Worm (Caenorhabditis elegans): Measurements from ENCODE around the gene nmad-1.

The nmad-1 gene

DNA sequence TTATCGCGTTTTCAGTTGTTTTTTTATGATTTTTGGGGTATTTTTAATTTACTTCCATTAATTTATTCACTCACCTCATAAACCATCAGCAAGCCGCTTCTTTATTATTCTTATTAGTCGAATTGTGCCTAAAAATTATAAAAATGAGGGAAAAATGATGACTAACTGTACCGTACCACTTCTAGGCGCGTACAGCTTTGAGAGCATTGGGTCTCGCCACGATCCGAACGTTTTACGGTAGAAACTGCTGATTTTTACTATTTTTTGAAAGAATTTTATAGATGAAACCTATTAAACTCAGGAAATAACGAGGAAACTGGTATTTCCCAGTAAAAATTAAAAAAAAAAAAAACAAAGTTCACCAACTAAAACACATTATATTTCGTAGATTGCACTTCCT, 11.7 kb downstream of the nmad-1 start, which contains the start of gene D1044.6:
Gene D1044.6, minus strand, starts transcription at position 128 of the 400 bp plus-strand sequence.
- TF ChIP-seq sptf-1 (tag; optimal IDR thresholded peaks at IDR 0.05) (no peak), fkh-10 (GFP tag; optimal IDR thresholded peaks at IDR 0.05) (no peak), pax-3 (tag; optimal IDR thresholded peaks at IDR 0.05) (no peak), nhr-20 (tag; optimal IDR thresholded peaks at IDR 0.05) (no peak), skn-1 (tag; optimal IDR thresholded peaks at IDR 0.05) (no peak), ces-1 (GFP tag; optimal IDR thresholded peaks at IDR 0.05) (no peak), unc-62 (GFP tag; optimal IDR thresholded peaks at IDR 0.05) (no peak), nhr-76 (tag; optimal IDR thresholded peaks at IDR 0.05) (no peak), nhr-90 (tag; optimal IDR thresholded peaks at IDR 0.05; ENCODE audit: poor library complexity) (no peak), fos-1 (tag; optimal IDR thresholded peaks at IDR 0.05) (no peak), sup-37 (GFP tag; optimal IDR thresholded peaks at IDR 0.05) (no peak), nhr-77 (tag; optimal IDR thresholded peaks at IDR 0.05) (no peak), ceh-90 (tag; optimal IDR thresholded peaks at IDR 0.05) (no peak), C34B4.2 (tag; optimal IDR thresholded peaks at IDR 0.05) (no peak), tbx-2 (tag; optimal IDR thresholded peaks at IDR 0.05) (no peak), mab-9 (GFP tag; IDR thresholded peaks at IDR 0.05) (no peak)

DNA sequence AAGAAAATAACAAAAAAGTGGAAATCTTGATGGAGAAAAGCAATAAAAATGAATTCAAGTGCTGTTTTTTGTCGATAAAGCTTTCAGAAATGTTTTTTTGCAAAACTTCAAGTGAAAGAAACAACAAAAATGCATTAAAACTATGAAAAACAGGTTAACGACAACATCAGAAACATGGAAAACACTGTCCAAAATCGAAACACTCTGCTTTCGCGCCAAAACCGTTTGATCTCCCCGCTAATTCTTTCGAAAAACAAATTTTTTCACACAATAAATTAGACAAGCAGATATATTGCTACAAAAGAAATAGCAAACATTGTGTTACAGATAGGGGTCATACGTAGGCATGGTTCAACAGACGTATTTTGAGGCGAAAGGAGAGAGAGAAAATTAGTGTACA, 13.0 kb downstream of the nmad-1 start:
- no peak for TF ChIP-seq isw-1 (GFP tag; IDR thresholded peaks at IDR 0.05)
- TF ChIP-seq blmp-1 (tag; optimal IDR thresholded peaks at IDR 0.05), result peak; percentile 24
- peak in 2 of 3 experiments; percentile 5 to 7 for TF ChIP-seq dpl-1 (GFP tag; optimal IDR thresholded peaks at IDR 0.05)

DNA sequence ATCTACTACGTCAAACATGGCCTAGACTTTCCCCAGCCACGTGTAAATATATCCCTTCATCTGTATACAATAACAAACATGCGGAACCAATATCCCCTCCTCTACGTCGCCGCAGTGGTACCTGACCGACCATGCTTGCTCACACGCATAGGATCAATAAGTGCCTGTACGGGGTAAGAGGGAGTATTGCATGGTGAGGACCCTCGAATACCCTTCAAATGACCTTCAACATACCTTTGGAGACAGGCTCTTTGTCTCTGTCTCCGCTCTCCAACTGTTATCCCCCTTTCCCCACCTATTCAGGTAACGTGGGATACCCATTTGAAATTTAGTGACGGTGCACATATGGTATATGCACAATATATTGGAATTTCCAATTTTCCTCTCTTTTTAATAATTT, 28.8 kb downstream of the nmad-1 start, which contains the start of gene dex-1:
Gene dex-1, plus strand, starts transcription at position 132 of the 400 bp plus-strand sequence.
- TF ChIP-seq mdl-1 (tag; optimal IDR thresholded peaks at IDR 0.05), result no peak
- TF ChIP-seq nhr-11 (tag; optimal IDR thresholded peaks at IDR 0.05), result no peak
- no peak for TF ChIP-seq zag-1 (tag; optimal IDR thresholded peaks at IDR 0.05)
- no peak for TF ChIP-seq mep-1 (tag; optimal IDR thresholded peaks at IDR 0.05)
- TF ChIP-seq lin-39 (tag; optimal IDR thresholded peaks at IDR 0.05), result no peak
- no peak for TF ChIP-seq sptf-1 (tag; optimal IDR thresholded peaks at IDR 0.05)
- TF ChIP-seq lir-3 (tag; optimal IDR thresholded peaks at IDR 0.05; ENCODE audit: poor library complexity), result no peak
- TF ChIP-seq sox-4 (tag; optimal IDR thresholded peaks at IDR 0.05), result no peak
- no peak for TF ChIP-seq nhr-90 (tag; optimal IDR thresholded peaks at IDR 0.05; ENCODE audit: poor library complexity)
- no peak for TF ChIP-seq ces-1 (GFP tag; optimal IDR thresholded peaks at IDR 0.05)
- no peak for TF ChIP-seq nhr-20 (tag; optimal IDR thresholded peaks at IDR 0.05)

DNA sequence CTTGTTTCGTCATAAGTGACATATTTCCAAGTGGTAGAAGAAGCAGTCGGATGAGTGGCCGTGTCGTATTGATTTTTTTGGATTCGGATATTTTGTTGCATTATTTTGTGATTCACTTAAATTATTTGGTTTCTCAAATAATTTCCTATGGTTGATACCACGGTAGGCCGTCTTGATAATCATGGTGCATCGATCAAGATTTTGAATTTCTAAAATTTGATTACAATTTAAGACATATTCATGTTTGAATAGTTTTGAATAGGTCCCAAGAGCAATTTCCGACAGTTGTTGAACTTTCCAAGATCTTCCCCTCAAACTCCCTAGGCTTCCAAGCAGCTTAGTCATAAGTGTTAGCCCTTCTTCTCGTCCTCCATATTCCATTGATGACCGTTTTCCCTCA, 32.8 kb downstream of the nmad-1 start, which contains the start of gene D1044.4:
Gene D1044.4, minus strand, starts transcription at position 101 of the 400 bp plus-strand sequence.
- TF ChIP-seq hlh-17 (GFP tag; optimal IDR thresholded peaks at IDR 0.05; ENCODE audit: borderline replicate concordance), result no peak

DNA sequence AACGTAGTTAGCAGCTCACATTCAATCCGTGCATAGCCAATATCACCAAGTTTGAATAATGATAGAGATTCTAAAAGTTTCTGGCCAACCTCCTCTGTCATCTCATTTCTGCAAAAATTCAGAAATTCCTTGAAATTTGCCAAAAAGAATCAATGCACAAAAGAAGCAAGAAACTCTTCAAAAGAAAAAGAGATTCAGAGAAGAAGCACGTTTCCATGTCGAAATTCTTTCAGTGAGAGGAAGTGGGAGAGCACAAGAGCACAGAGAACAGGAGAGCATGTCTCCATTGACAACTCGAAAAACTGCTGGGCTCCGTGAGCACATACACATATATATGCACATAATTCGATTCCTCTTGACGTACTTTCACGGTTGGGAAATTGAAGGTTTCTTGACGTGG, 37.3 kb downstream of the nmad-1 start, which contains the start of gene nekl-4:
Gene nekl-4, minus strand, starts transcription at position 101 of the 400 bp plus-strand sequence.
- TF ChIP-seq fkh-4 (tag; optimal IDR thresholded peaks at IDR 0.05; ENCODE audit: borderline replicate concordance) (no peak), nhr-19 (GFP tag; conservative IDR thresholded peaks at IDR 0.05) (no peak), egl-13 (tag; optimal IDR thresholded peaks at IDR 0.05) (no peak), nhr-47 (tag; optimal IDR thresholded peaks at IDR 0.05) (no peak), mep-1 (tag; optimal IDR thresholded peaks at IDR 0.05) (no peak), fkh-8 (tag; optimal IDR thresholded peaks at IDR 0.05) (peak; percentile 78)

DNA sequence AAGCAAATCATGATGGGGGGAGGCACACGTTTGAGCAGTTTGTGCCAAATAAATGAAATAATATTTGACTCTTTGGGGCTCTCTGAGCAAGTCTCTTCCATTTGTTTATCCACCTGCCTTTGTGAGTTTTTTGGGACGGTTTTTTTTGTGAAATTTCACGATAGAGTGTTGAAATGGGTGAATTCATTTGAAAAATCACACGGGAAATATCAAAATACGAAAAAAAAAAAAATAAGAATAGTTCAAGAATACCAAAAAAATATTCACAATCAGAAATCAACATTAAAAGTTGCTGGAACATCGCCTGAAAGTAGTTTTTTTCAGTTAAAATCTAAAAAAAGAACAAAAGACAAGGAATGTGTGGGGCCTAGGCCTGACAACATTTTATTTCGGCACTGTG, 42.2 kb downstream of the nmad-1 start, which contains the start of gene pqn-25:
Gene pqn-25, minus strand, starts transcription at position 101 of the 400 bp plus-strand sequence.
- TF ChIP-seq snpc-4 (tag; optimal IDR thresholded peaks at IDR 0.05) (no peak), elt-2 (tag; optimal IDR thresholded peaks at IDR 0.05) (no peak), unc-130 (tag; optimal IDR thresholded peaks at IDR 0.05) (no peak), blmp-1 (tag; optimal IDR thresholded peaks at IDR 0.05) (no peak), swsn-7 (tag; optimal IDR thresholded peaks at IDR 0.05) (no peak), tbx-2 (tag; optimal IDR thresholded peaks at IDR 0.05) (no peak), lsy-2 (tag; optimal IDR thresholded peaks at IDR 0.05) (no peak), snu-23 (GFP tag; optimal IDR thresholded peaks at IDR 0.05) (no peak), nhr-20 (tag; optimal IDR thresholded peaks at IDR 0.05) (no peak), xbp-1 (tag; optimal IDR thresholded peaks at IDR 0.05) (no peak), irx-1 (tag; optimal IDR thresholded peaks at IDR 0.05) (no peak)
